Worm (Caenorhabditis elegans) whole organism, L3 larva: Measurements from ENCODE around the gene W04E12.2.

Source experiments
- R02D3.7 ChIP-seq: fragments of 150-350 bp; optimal IDR thresholded peaks from 2 replicates; lab custom pipeline; 2014; ENCODE audit warnings: missing biosample characterization, missing genetic modification characterization
- ceh-82 ChIP-seq: fragments of 150-350 bp; optimal IDR thresholded peaks from 2 replicates; lab custom pipeline; 2014; ENCODE audit warnings: missing biosample characterization, missing genetic modification characterization
- elt-3 ChIP-seq, 3 experiments: fragments of 150-350 bp in 1 of 3; sonication (generic microtip) in 2 of 3; optimal IDR thresholded peaks; 2 replicates in 2 of 3; 4 replicates in 1 of 3; lab custom pipeline; 2014 to 2017; ENCODE audit warnings: missing biosample characterization in 3 of 3, missing genetic modification characterization in 3 of 3
- nfya-1 ChIP-seq: sonication (generic microtip); optimal IDR thresholded peaks from 2 replicates; lab custom pipeline; 2017; ENCODE audit warnings: missing genetic modification characterization, mild to moderate bottlenecking, missing compliant biosample characterization, antibody characterized with exemption, moderate library complexity; ENCODE audit not compliant: insufficient read depth
- nhr-11 ChIP-seq: fragments of 150-350 bp; optimal IDR thresholded peaks from 2 replicates; lab custom pipeline; 2014; ENCODE audit warnings: missing biosample characterization, missing genetic modification characterization
- nhr-25 ChIP-seq: sonication (generic microtip); optimal IDR thresholded peaks from 2 replicates; lab custom pipeline; 2017; ENCODE audit warnings: missing biosample characterization, missing genetic modification characterization
- nhr-76 ChIP-seq: fragments of 150-350 bp; sonication (generic microtip); optimal IDR thresholded peaks from 5 replicates; lab custom pipeline; 2014; ENCODE audit warnings: missing biosample characterization, missing genetic modification characterization
- snpc-4 ChIP-seq: fragments of 150-350 bp; optimal IDR thresholded peaks from 2 replicates; lab custom pipeline; 2014; ENCODE audit warnings: missing biosample characterization, missing genetic modification characterization
- zag-1 ChIP-seq: fragments of 150-350 bp; optimal IDR thresholded peaks from 2 replicates; lab custom pipeline; 2014; ENCODE audit warnings: missing biosample characterization, missing genetic modification characterization

DNA sequence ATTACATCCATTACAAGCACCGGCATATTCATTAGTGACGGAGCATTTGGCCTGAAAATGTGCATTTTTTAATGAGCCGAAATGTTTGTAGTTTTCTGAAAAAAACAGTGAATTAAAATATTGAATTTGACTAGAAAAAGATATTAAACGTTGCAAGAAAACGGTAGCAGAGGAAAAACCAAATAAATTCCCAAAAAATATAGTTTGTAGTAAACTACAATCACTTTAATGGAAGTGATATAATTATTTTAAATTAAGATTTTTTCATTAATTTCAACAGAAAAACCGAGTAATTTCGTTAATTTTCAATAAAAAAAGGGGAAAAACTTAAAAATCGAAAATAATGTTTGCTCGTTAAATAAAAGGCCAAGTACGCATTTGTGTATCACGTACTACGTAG lies 30.7 kb upstream of the W04E12.2 start, which contains the start of gene M162.15:
- TF ChIP-seq nhr-11 (no peak), ceh-82 (tag; lab: Kevin White, UChicago) (no peak), snpc-4 (tag; lab: Kevin White, UChicago) (no peak), nhr-76 (tag; lab: Kevin White, UChicago) (no peak), zag-1 (tag; lab: Kevin White, UChicago) (no peak), nhr-25 (tag; lab: Kevin White, UChicago) (no peak), elt-3 (tag; optimal IDR thresholded peaks at IDR 0.05; lab: Kevin White, UChicago) (no peak), R02D3.7 (tag; lab: Kevin White, UChicago) (no peak), nfya-1 (tag; lab: Kevin White, UChicago) (no peak)
